Fruit fly (Drosophila melanogaster) Kc167 (cell line): Measurements from ENCODE around the gene lds.

Source experiments
- Myc ChIP-seq: fragments of >200 bp; optimal IDR thresholded peaks from 2 replicates; lab custom pipeline; 2017; ENCODE audit warnings: missing external identifiers
- Sin3A ChIP-seq: fragments of >200 bp; optimal IDR thresholded peaks from 2 replicates; lab custom pipeline; 2018; ENCODE audit warnings: missing external identifiers

DNA sequence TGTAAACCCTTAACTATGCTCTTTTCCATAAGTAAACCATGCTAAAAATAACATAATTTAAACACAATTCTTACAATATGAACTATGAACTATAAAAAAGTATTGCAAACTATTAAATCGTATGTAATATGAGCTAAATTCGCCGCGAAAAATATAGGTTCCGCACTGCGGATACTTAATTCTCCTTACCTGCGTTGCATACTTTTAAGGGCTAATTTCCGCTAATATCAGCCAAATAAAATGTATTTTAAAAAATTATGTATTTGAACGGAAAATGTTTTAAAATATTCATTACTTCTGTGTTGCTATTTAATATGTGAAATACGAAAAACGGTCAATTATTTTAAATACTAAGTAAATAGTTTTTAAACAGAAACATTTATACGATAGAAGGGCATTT is 47.1 kb downstream of the lds start, which contains the start of gene dsx:
- TF ChIP-seq Sin3A (lab: Kevin White, UChicago) = no peak
- no peak for TF ChIP-seq Myc (lab: Kevin White, UChicago)
